Fruit fly (Drosophila melanogaster): ENCODE data around the gene CG18170.

- TF ChIP-seq CTCF (optimal IDR thresholded peaks at IDR 0.05), result no peak
- TF ChIP-seq CG8478 (optimal IDR thresholded peaks at IDR 0.05), result no peak
Measured at dm6 chr3L:1579169-1579853, 23.4 kb upstream of the CG18170 start.
